Worm (Caenorhabditis elegans) whole organism, young adult: Measurements from ENCODE around the gene T10F2.5.

Experiments used
- F49E8.2 ChIP-seq: sonication (generic microtip); optimal IDR thresholded peaks from 3 replicates; lab custom pipeline; 2017; ENCODE audit warnings: missing genetic modification characterization, mild to moderate bottlenecking, missing compliant biosample characterization, antibody characterized with exemption, moderate library complexity; ENCODE audit not compliant: insufficient read depth
- Y53F4B.3 ChIP-seq: fragments of 200-800 bp; sonication (Bioruptor generic); IDR thresholded peaks from 2 replicates; pipeline ENCODE4 v1.3.6; 2022; ENCODE audit warnings: missing genetic modification reagents, missing genetic modification characterization, missing compliant biosample characterization
- ceh-58 ChIP-seq: fragments of 200-800 bp; sonication (Bioruptor generic); IDR thresholded peaks from 2 replicates; pipeline ENCODE4 v1.3.6; 2022; ENCODE audit warnings: missing genetic modification characterization, missing compliant biosample characterization
- die-1 ChIP-seq: sonication (generic microtip); optimal IDR thresholded peaks from 2 replicates; lab custom pipeline; 2016; ENCODE audit warnings: missing genotype, mild to moderate bottlenecking, missing genetic modification characterization, missing compliant biosample characterization
- dpff-1 ChIP-seq: sonication (generic microtip); optimal IDR thresholded peaks from 2 replicates; lab custom pipeline; 2017; ENCODE audit warnings: mild to moderate bottlenecking, missing genetic modification characterization, missing compliant biosample characterization
- dpl-1 ChIP-seq: fragments of 150-350 bp; optimal IDR thresholded peaks from 2 replicates; lab custom pipeline; 2014; ENCODE audit warnings: missing biosample characterization, missing genetic modification reagents, missing genetic modification characterization
- lin-26 ChIP-seq: fragments of 200-800 bp; sonication (Bioruptor generic); IDR thresholded peaks from 2 replicates; pipeline ENCODE4 v1.3.6; 2022; ENCODE audit warnings: missing genetic modification reagents, missing genetic modification characterization, missing compliant biosample characterization
- madf-10 ChIP-seq: sonication (generic microtip); optimal IDR thresholded peaks from 2 replicates; lab custom pipeline; 2016; ENCODE audit warnings: mild to moderate bottlenecking, missing genetic modification characterization, missing compliant biosample characterization
- nhr-27 ChIP-seq: fragments of 200-800 bp; sonication (Bioruptor generic); optimal IDR thresholded peaks from 2 replicates; lab custom pipeline; 2018; ENCODE audit warnings: mild to moderate bottlenecking, missing genetic modification characterization, moderate library complexity, missing compliant biosample characterization
- pha-4 ChIP-seq: fragments of 150-350 bp; sonication (generic microtip); optimal IDR thresholded peaks from 2 replicates; lab custom pipeline; 2014; ENCODE audit warnings: missing biosample characterization, missing genetic modification reagents, missing genetic modification characterization
- sdz-38 ChIP-seq: sonication (generic microtip); optimal IDR thresholded peaks from 2 replicates; lab custom pipeline; 2016; ENCODE audit warnings: missing genotype, missing genetic modification characterization, missing compliant biosample characterization
- snpc-1.1 ChIP-seq: sonication (generic microtip); optimal IDR thresholded peaks from 2 replicates; lab custom pipeline; 2017; ENCODE audit warnings: missing genetic modification characterization, mild to moderate bottlenecking, missing compliant biosample characterization, antibody characterized with exemption, moderate library complexity, missing genotype, missing genetic modification reagents; ENCODE audit not compliant: insufficient read depth
- unc-62 ChIP-seq: fragments of 150-350 bp; optimal IDR thresholded peaks from 2 replicates; lab custom pipeline; 2014; ENCODE audit warnings: missing biosample characterization, missing genetic modification reagents, missing genetic modification characterization

DNA sequence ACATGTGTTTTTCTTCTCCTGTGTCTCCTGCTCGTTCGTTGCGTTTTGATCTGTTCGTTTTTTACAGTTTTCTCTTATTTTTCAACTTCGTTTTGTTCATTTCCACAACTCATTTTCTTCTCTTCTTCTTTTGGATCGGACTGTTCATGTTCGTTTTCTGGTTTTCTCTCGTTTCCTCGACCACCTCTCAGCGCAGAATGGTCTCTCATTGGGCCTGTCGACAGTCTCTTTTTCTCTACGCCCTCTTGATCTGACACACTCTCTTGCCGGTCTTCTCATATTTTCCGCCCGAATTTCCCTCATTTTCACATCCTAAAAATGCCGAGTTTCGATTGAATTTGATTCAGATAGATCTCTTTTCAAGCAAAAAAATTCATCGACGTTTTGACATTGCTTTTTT is 22.2 kb upstream of the T10F2.5 start:
- TF ChIP-seq die-1 (no peak), madf-10 (tag; lab: Kevin White, UChicago) (no peak), nhr-27 (no peak), unc-62 (no peak), pha-4 (tag; lab: Kevin White, UChicago) (no peak), dpl-1 (GFP tag; lab: Kevin White, UChicago) (no peak), sdz-38 (tag; lab: Kevin White, UChicago) (no peak), Y53F4B.3 (GFP tag; lab: Robert Waterston, UW) (no peak), dpff-1 (tag; lab: Kevin White, UChicago) (no peak), lin-26 (no peak), F49E8.2 (no peak), snpc-1.1 (tag; lab: Kevin White, UChicago) (no peak), ceh-58 (GFP tag; lab: Robert Waterston, UW) (no peak)
